Fruit fly (Drosophila melanogaster): ENCODE data around the gene Orco.

The Orco gene

DNA sequence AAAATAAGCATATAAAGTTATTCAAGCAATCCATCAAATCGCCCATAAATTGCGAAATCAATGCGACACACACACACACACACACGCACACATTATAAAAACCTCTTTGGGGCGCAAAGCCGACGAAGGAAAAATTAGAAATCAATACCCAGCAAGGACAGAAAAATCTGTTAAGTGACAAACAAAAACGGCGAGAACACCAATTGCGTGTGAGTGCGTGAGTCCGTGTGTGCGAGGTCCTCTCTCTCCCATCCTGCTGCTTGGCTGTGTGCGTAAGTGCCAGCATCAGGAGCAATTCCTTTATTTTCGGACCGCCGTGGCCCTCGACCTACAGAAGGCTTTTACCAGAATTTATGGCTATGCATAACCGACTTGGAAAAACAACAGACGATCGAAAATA, at the start of gene Orco:
Orco (minus strand) TSS at position 101 of the 400 bp plus-strand sequence.
- TF ChIP-seq CG7101 (tag; optimal IDR thresholded peaks at IDR 0.05) (no peak), CG12768 (GFP tag; optimal IDR thresholded peaks at IDR 0.05) (no peak), kay (GFP tag; ENCODE audit: borderline replicate concordance) (no peak), Hr96 (GFP tag; optimal IDR thresholded peaks at IDR 0.05) (no peak), bab1 (GFP tag; optimal IDR thresholded peaks at IDR 0.05) (no peak), tj (GFP tag; optimal IDR thresholded peaks at IDR 0.05) (no peak)

DNA sequence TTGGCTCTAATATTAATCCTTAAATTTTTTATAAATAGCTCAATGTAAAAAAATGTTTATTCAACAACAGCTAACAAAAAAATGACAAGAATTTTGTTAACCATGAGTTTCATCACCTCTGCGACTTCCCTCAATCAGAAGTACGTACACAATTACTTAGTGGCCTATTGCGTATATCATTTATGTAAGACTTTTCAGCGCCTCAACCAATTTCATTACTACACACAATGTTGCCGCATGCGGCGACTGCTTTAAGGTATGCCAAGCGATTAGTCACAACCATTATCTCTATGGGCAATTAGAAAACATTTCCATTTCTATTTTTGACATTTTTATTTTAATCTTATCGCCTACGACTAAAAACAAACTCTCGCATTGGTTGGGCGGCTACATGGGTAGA, 46.4 kb upstream of the Orco start:
- TF ChIP-seq tj (GFP tag; optimal IDR thresholded peaks at IDR 0.05) (no peak), bab1 (GFP tag; optimal IDR thresholded peaks at IDR 0.05) (no peak), ovo (GFP tag; optimal IDR thresholded peaks at IDR 0.05) (no peak), toe (GFP tag; optimal IDR thresholded peaks at IDR 0.05) (no peak), CG7045 (GFP tag; optimal IDR thresholded peaks at IDR 0.05) (no peak), CG33017 (tag; optimal IDR thresholded peaks at IDR 0.05) (no peak), kay (GFP tag; ENCODE audit: borderline replicate concordance) (no peak), CG1620 (GFP tag; optimal IDR thresholded peaks at IDR 0.05) (no peak), Clk (GFP tag; optimal IDR thresholded peaks at IDR 0.05) (no peak), cnc (optimal IDR thresholded peaks at IDR 0.05) (no peak), CG14711 (tag; optimal IDR thresholded peaks at IDR 0.05) (no peak), CG7101 (tag; optimal IDR thresholded peaks at IDR 0.05) (no peak), CG12768 (GFP tag; optimal IDR thresholded peaks at IDR 0.05) (no peak), pad (GFP tag; optimal IDR thresholded peaks at IDR 0.05) (no peak), CG5204 (GFP tag; optimal IDR thresholded peaks at IDR 0.05) (no peak), Crg-1 (GFP tag; optimal IDR thresholded peaks at IDR 0.05) (no peak), Hr96 (GFP tag; optimal IDR thresholded peaks at IDR 0.05) (no peak)

DNA sequence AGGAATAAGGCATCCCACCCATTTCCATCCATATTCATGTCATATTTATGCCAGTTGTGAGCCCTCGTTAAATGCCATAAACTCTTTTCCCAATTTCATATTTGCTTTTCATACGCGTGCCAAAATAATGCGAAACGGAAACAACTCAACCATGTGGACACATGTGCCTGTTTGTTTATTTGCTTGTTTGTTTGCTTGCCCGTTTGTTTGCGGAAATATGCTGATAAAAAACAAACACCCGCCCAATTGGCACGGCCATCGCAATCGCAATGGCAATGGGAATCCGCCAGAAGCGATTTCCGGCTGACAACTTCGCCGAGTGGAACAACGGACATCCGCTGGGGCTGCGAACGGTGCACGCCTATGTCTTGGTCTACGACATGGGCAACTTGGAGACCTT, 42.1 kb upstream of the Orco start:
- no peak for TF ChIP-seq CG33017 (tag; optimal IDR thresholded peaks at IDR 0.05)
- no peak for TF ChIP-seq Hr96 (GFP tag; optimal IDR thresholded peaks at IDR 0.05)
- TF ChIP-seq CG12768 (GFP tag; optimal IDR thresholded peaks at IDR 0.05), result no peak
- TF ChIP-seq ovo (GFP tag; optimal IDR thresholded peaks at IDR 0.05), result no peak
- TF ChIP-seq Mnt (GFP tag; optimal IDR thresholded peaks at IDR 0.05), result no peak
- TF ChIP-seq CG11617 (GFP tag; optimal IDR thresholded peaks at IDR 0.05), result no peak
- no peak for TF ChIP-seq CG5204 (GFP tag; optimal IDR thresholded peaks at IDR 0.05)
- TF ChIP-seq toe (GFP tag; optimal IDR thresholded peaks at IDR 0.05), result no peak
- TF ChIP-seq CG7045 (GFP tag; optimal IDR thresholded peaks at IDR 0.05), result no peak
- no peak for TF ChIP-seq tj (GFP tag; optimal IDR thresholded peaks at IDR 0.05)
- TF ChIP-seq Crg-1 (GFP tag; optimal IDR thresholded peaks at IDR 0.05), result no peak
- no peak for TF ChIP-seq CG7101 (tag; optimal IDR thresholded peaks at IDR 0.05)
- TF ChIP-seq CG14711 (tag; optimal IDR thresholded peaks at IDR 0.05), result no peak
- TF ChIP-seq pad (GFP tag; optimal IDR thresholded peaks at IDR 0.05), result no peak
- TF ChIP-seq cnc (optimal IDR thresholded peaks at IDR 0.05), result no peak
- no peak for TF ChIP-seq Clk (GFP tag; optimal IDR thresholded peaks at IDR 0.05)
- TF ChIP-seq kay (GFP tag; ENCODE audit: borderline replicate concordance), result no peak
- TF ChIP-seq bab1 (GFP tag; optimal IDR thresholded peaks at IDR 0.05), result no peak

DNA sequence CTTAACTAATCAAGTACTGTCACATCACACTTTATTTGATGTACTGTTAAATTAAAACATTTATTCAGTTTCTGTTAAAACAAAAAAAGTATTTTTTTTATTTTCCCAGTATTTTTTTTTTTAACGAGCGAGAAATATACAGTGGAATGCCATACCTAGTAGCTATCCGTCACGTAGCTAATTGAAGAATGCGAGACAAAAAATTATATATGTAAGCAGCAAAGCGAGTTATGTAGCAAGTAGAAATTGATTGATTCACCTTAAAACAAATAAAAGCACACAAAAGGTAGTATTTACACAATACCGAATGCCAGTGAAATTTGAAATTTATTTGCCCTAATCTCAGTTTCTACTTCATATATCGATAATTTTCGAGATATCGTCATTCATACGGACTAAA, 26.5 kb upstream of the Orco start:
- no peak for TF ChIP-seq cnc (optimal IDR thresholded peaks at IDR 0.05)
- no peak for TF ChIP-seq CG1620 (GFP tag; optimal IDR thresholded peaks at IDR 0.05)
- no peak for TF ChIP-seq Hr96 (GFP tag; optimal IDR thresholded peaks at IDR 0.05)
- no peak for TF ChIP-seq CG11617 (GFP tag; optimal IDR thresholded peaks at IDR 0.05)
- TF ChIP-seq CG33017 (tag; optimal IDR thresholded peaks at IDR 0.05), result no peak
- TF ChIP-seq Crg-1 (GFP tag; optimal IDR thresholded peaks at IDR 0.05), result no peak
- TF ChIP-seq CG14711 (tag; optimal IDR thresholded peaks at IDR 0.05), result no peak
- no peak for TF ChIP-seq toe (GFP tag; optimal IDR thresholded peaks at IDR 0.05)
- no peak for TF ChIP-seq CG12768 (GFP tag; optimal IDR thresholded peaks at IDR 0.05)

DNA sequence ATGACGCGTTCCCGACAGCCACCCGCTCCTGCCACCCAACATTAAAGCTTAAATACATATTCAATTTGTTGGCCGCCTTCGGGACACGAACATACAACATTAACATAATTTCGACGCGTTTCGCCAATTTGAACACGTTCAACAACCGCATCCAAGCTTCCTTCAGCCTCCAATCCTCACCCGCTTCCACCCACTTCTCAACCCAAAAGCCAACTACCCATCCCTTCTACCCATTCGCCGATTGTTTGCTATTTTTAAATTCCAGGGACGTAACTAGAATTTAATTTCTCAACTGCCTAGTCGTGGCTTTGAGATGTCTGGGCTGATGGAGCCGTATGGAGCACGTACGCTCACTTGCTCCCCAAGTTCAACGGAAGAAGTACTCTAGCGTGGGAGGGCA, 17.6 kb upstream of the Orco start:
- TF ChIP-seq Crg-1 (GFP tag; optimal IDR thresholded peaks at IDR 0.05) (no peak), CG7045 (GFP tag; optimal IDR thresholded peaks at IDR 0.05) (no peak), pad (GFP tag; optimal IDR thresholded peaks at IDR 0.05) (no peak), ovo (GFP tag; optimal IDR thresholded peaks at IDR 0.05) (no peak), toe (GFP tag; optimal IDR thresholded peaks at IDR 0.05) (no peak), tj (GFP tag; optimal IDR thresholded peaks at IDR 0.05) (no peak), cic (GFP tag; optimal IDR thresholded peaks at IDR 0.05) (no peak), kay (GFP tag; ENCODE audit: borderline replicate concordance) (no peak), bab1 (GFP tag; optimal IDR thresholded peaks at IDR 0.05) (no peak), cnc (optimal IDR thresholded peaks at IDR 0.05) (no peak), CG11617 (GFP tag; optimal IDR thresholded peaks at IDR 0.05) (no peak), CG14711 (tag; optimal IDR thresholded peaks at IDR 0.05) (no peak), CG33017 (tag; optimal IDR thresholded peaks at IDR 0.05) (no peak), Clk (GFP tag; optimal IDR thresholded peaks at IDR 0.05) (no peak), CG1620 (GFP tag; optimal IDR thresholded peaks at IDR 0.05) (no peak), CG7101 (tag; optimal IDR thresholded peaks at IDR 0.05) (no peak), Mnt (GFP tag; optimal IDR thresholded peaks at IDR 0.05) (no peak), CG12768 (GFP tag; optimal IDR thresholded peaks at IDR 0.05) (no peak), CG5204 (GFP tag; optimal IDR thresholded peaks at IDR 0.05) (no peak)

DNA sequence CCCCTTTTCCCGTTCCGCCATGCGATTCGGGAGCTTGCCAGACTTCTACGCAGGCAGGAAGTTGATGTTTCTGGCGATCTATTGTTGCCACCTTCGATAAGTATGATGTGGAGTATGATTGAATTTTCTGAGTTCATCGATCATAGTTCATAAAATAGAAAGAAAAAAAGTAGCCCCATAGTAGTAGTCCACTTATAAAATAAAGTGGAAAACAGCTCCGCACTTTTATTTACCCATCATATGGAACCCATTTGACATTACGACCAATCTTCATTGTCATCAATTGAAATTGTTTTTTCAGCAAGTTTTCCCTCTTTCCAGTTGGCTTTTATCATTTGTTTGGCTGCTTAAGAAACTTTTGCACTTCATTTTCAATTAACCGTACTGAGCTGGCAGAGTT, 15.0 kb upstream of the Orco start, which contains the start of gene CG12147:
CG12147 (minus strand) TSS at position 101 of the 400 bp plus-strand sequence.
- no peak for TF ChIP-seq Mnt (GFP tag; optimal IDR thresholded peaks at IDR 0.05)
- TF ChIP-seq CG12768 (GFP tag; optimal IDR thresholded peaks at IDR 0.05), result no peak
- TF ChIP-seq cnc (optimal IDR thresholded peaks at IDR 0.05), result no peak
- no peak for TF ChIP-seq kay (GFP tag; ENCODE audit: borderline replicate concordance)
- TF ChIP-seq CG7045 (GFP tag; optimal IDR thresholded peaks at IDR 0.05), result no peak
- TF ChIP-seq CG11617 (GFP tag; optimal IDR thresholded peaks at IDR 0.05), result no peak
- no peak for TF ChIP-seq ovo (GFP tag; optimal IDR thresholded peaks at IDR 0.05)
- no peak for TF ChIP-seq tj (GFP tag; optimal IDR thresholded peaks at IDR 0.05)
- TF ChIP-seq pad (GFP tag; optimal IDR thresholded peaks at IDR 0.05), result no peak
- no peak for TF ChIP-seq CG33017 (tag; optimal IDR thresholded peaks at IDR 0.05)
- TF ChIP-seq Crg-1 (GFP tag; optimal IDR thresholded peaks at IDR 0.05), result no peak
- TF ChIP-seq CG14711 (tag; optimal IDR thresholded peaks at IDR 0.05), result no peak
- TF ChIP-seq toe (GFP tag; optimal IDR thresholded peaks at IDR 0.05), result no peak
- no peak for TF ChIP-seq bab1 (GFP tag; optimal IDR thresholded peaks at IDR 0.05)
- TF ChIP-seq CG5204 (GFP tag; optimal IDR thresholded peaks at IDR 0.05), result no peak
- TF ChIP-seq CG7101 (tag; optimal IDR thresholded peaks at IDR 0.05), result no peak
- no peak for TF ChIP-seq Clk (GFP tag; optimal IDR thresholded peaks at IDR 0.05)
- TF ChIP-seq cic (GFP tag; optimal IDR thresholded peaks at IDR 0.05), result no peak
- no peak for TF ChIP-seq CG1620 (GFP tag; optimal IDR thresholded peaks at IDR 0.05)
